Fruit fly (Drosophila melanogaster) whole organism, embryonic: Measurements from ENCODE around the gene CG2772.

Source experiments
- Adf1 ChIP-seq: fragments of 200-800 bp; sonication (Bioruptor generic); IDR thresholded peaks from 2 replicates; pipeline ENCODE4 v1.3.6; 2022; ENCODE audit warnings: missing biosample characterization, missing genetic modification characterization
- CG10321 ChIP-seq: fragments of 200-800 bp; sonication (Bioruptor generic); IDR thresholded peaks from 2 replicates; pipeline ENCODE4 v1.3.6; 2022; ENCODE audit warnings: missing biosample characterization, missing genetic modification characterization
- CG11456 ChIP-seq: fragments of 200-800 bp; sonication (Bioruptor generic); IDR thresholded peaks from 3 replicates; pipeline ENCODE4 v1.3.6; 2022; ENCODE audit warnings: missing biosample characterization, missing genetic modification characterization
- CG15269 ChIP-seq: fragments of 200-800 bp; sonication (Bioruptor generic); optimal IDR thresholded peaks from 2 replicates; lab custom pipeline; 2018; ENCODE audit warnings: missing biosample characterization, mild to moderate bottlenecking, missing genetic modification characterization, moderate library complexity
- CG1647 ChIP-seq: fragments of 200-800 bp; sonication (Bioruptor generic); optimal IDR thresholded peaks from 3 replicates; lab custom pipeline; 2016; ENCODE audit warnings: missing biosample characterization, missing genetic modification characterization
- CG17328 ChIP-seq: fragments of 200-800 bp; sonication (Bioruptor generic); IDR thresholded peaks from 2 replicates; pipeline ENCODE4 v1.3.6; 2022; ENCODE audit warnings: missing biosample characterization, missing genetic modification characterization
- CG17361 ChIP-seq: fragments of 200-800 bp; sonication (Bioruptor generic); IDR thresholded peaks from 3 replicates; pipeline ENCODE4 v1.3.6; 2022; ENCODE audit warnings: missing biosample characterization, missing genetic modification characterization
- CG2129 ChIP-seq: fragments of 200-800 bp; sonication (Bioruptor generic); IDR thresholded peaks from 2 replicates; pipeline ENCODE4 v1.3.6; 2022; ENCODE audit warnings: missing biosample characterization, missing genetic modification characterization; ENCODE audit not compliant: partially characterized antibody
- CG6791 ChIP-seq: fragments of 200-800 bp; sonication (Bioruptor generic); IDR thresholded peaks from 3 replicates; pipeline ENCODE4 v1.3.6; 2022; ENCODE audit warnings: missing biosample characterization, missing genetic modification characterization; ENCODE audit not compliant: partially characterized antibody
- CG6813 ChIP-seq: fragments of 200-800 bp; sonication (Bioruptor generic); optimal IDR thresholded peaks from 2 replicates; lab custom pipeline; 2017; ENCODE audit warnings: missing biosample characterization, missing genetic modification characterization, mild to moderate bottlenecking, moderate library complexity, missing genetic modification reagents
- CG7839 ChIP-seq: fragments of 200-800 bp; sonication (Bioruptor generic); optimal IDR thresholded peaks from 3 replicates; lab custom pipeline; 2018; ENCODE audit warnings: missing biosample characterization, mild to moderate bottlenecking, missing genetic modification characterization, moderate library complexity
- CG7928 ChIP-seq: fragments of 200-800 bp; sonication (Bioruptor generic); optimal IDR thresholded peaks from 2 replicates; lab custom pipeline; 2017; ENCODE audit warnings: missing biosample characterization, mild to moderate bottlenecking, missing genetic modification characterization
- CG8765 ChIP-seq: fragments of 200-800 bp; sonication (Bioruptor generic); IDR thresholded peaks from 2 replicates; pipeline ENCODE4 v1.3.6; 2022; ENCODE audit warnings: missing biosample characterization, missing genetic modification characterization
- CoRest ChIP-seq: fragments of 200-800 bp; sonication (Bioruptor generic); optimal IDR thresholded peaks from 3 replicates; lab custom pipeline; 2018; ENCODE audit warnings: missing biosample characterization, mild to moderate bottlenecking, missing genetic modification characterization, moderate library complexity
- D19A ChIP-seq: fragments of 200-800 bp; optimal IDR thresholded peaks from 3 replicates; lab custom pipeline; 2019; ENCODE audit warnings: missing biosample characterization, mild to moderate bottlenecking, missing genetic modification characterization, moderate library complexity
- Dip2 ChIP-seq: fragments of 200-800 bp; sonication (Bioruptor generic); IDR thresholded peaks from 2 replicates; pipeline ENCODE4 v1.3.6; 2022; ENCODE audit warnings: missing biosample characterization, missing genetic modification characterization
- Drgx ChIP-seq: fragments of 200-800 bp; sonication (Bioruptor generic); IDR thresholded peaks from 2 replicates; pipeline ENCODE4 v1.3.6; 2022; ENCODE audit warnings: missing biosample characterization, missing genetic modification characterization
- ERR ChIP-seq: fragments of 200-800 bp; sonication (Bioruptor generic); optimal IDR thresholded peaks from 2 replicates; lab custom pipeline; 2016; ENCODE audit warnings: missing biosample characterization, missing genetic modification characterization
- Fer2 ChIP-seq: fragments of 200-800 bp; sonication (Bioruptor generic); optimal IDR thresholded peaks from 2 replicates; lab custom pipeline; 2018; ENCODE audit warnings: missing biosample characterization, mild to moderate bottlenecking, missing genetic modification characterization, moderate library complexity
- HLHmδ ChIP-seq: fragments of 200-800 bp; sonication (Bioruptor generic); optimal IDR thresholded peaks from 2 replicates; lab custom pipeline; 2018; ENCODE audit warnings: missing biosample characterization, mild to moderate bottlenecking, missing genetic modification characterization, moderate library complexity
- Hey ChIP-seq: fragments of 200-800 bp; sonication (Bioruptor generic); optimal IDR thresholded peaks from 3 replicates; lab custom pipeline; 2018; ENCODE audit warnings: missing biosample characterization, mild to moderate bottlenecking, missing genetic modification characterization
- Poxn ChIP-seq: fragments of 200-800 bp; sonication (Bioruptor generic); IDR thresholded peaks from 2 replicates; pipeline ENCODE4 v1.3.6; 2022; ENCODE audit warnings: missing biosample characterization, missing genetic modification characterization
- Rfx ChIP-seq: fragments of 200-800 bp; sonication (Bioruptor generic); IDR thresholded peaks from 2 replicates; pipeline ENCODE4 v1.3.6; 2022; ENCODE audit warnings: missing biosample characterization, missing genetic modification characterization
- bbx ChIP-seq: fragments of 200-800 bp; sonication (Bioruptor generic); IDR thresholded peaks from 2 replicates; pipeline ENCODE4 v1.3.6; 2022; ENCODE audit warnings: missing biosample characterization, missing genetic modification characterization; ENCODE audit not compliant: partially characterized antibody
- bcd ChIP-seq: fragments of 200-800 bp; sonication (Bioruptor generic); optimal IDR thresholded peaks from 2 replicates; lab custom pipeline; 2017; ENCODE audit warnings: missing biosample characterization, mild to moderate bottlenecking, missing genetic modification characterization
- cato ChIP-seq: fragments of 200-800 bp; sonication (Bioruptor generic); optimal IDR thresholded peaks from 2 replicates; lab custom pipeline; 2016; ENCODE audit warnings: missing biosample characterization, missing genetic modification characterization, borderline replicate concordance
- cg ChIP-seq: fragments of 200-800 bp; sonication (Bioruptor generic); optimal IDR thresholded peaks from 3 replicates; lab custom pipeline; 2019; ENCODE audit warnings: missing biosample characterization, mild to moderate bottlenecking, missing genetic modification characterization, moderate library complexity
- dm ChIP-seq: fragments of 200-800 bp; sonication (Bioruptor generic); optimal IDR thresholded peaks from 3 replicates; lab custom pipeline; 2016; ENCODE audit warnings: missing biosample characterization, missing genetic modification characterization
- ewg ChIP-seq: fragments of 200-800 bp; sonication (Bioruptor generic); optimal IDR thresholded peaks from 3 replicates; lab custom pipeline; 2017; ENCODE audit warnings: mild to moderate bottlenecking, missing biosample characterization, missing genetic modification reagents, missing genetic modification characterization
- fd64A ChIP-seq: fragments of 200-800 bp; sonication (Bioruptor generic); optimal IDR thresholded peaks from 3 replicates; lab custom pipeline; 2018; ENCODE audit warnings: missing biosample characterization, mild to moderate bottlenecking, missing genetic modification characterization
- ftz-f1 ChIP-seq: fragments of 200-800 bp; sonication (Bioruptor generic); optimal IDR thresholded peaks from 2 replicates; lab custom pipeline; 2016; ENCODE audit warnings: missing biosample characterization, missing genetic modification characterization
- gsb ChIP-seq: fragments of 200-800 bp; sonication (Bioruptor generic); IDR thresholded peaks from 2 replicates; pipeline ENCODE4 v1.3.6; 2022; ENCODE audit warnings: missing biosample characterization, missing genetic modification characterization
- ken ChIP-seq: fragments of 200-800 bp; sonication (Bioruptor generic); IDR thresholded peaks from 3 replicates; pipeline ENCODE4 v1.3.6; 2022; ENCODE audit warnings: missing biosample characterization, missing genetic modification characterization
- knrl ChIP-seq: fragments of 200-800 bp; sonication (Bioruptor generic); IDR thresholded peaks from 3 replicates; pipeline ENCODE4 v1.3.6; 2022; ENCODE audit warnings: missing biosample characterization, missing genetic modification characterization; ENCODE audit not compliant: partially characterized antibody
- nerfin-2 ChIP-seq: fragments of 200-800 bp; sonication (Bioruptor generic); IDR thresholded peaks from 2 replicates; pipeline ENCODE4 v1.3.6; 2022; ENCODE audit warnings: missing biosample characterization, missing genetic modification characterization; ENCODE audit not compliant: partially characterized antibody
- pan ChIP-seq, 4 experiments: fragments of >200 bp in 3 of 4; fragments of 200-800 bp in 1 of 4; sonication (Bioruptor generic) in 1 of 4; optimal IDR thresholded peaks in 3 of 4; IDR thresholded peaks in 1 of 4; 2 replicates each; pipeline versions ENCODE4 v1.3.6 to Lab custom; 2017 to 2022; ENCODE audit warnings: missing biosample characterization in 2 of 4, missing genetic modification characterization in 2 of 4, mixed read lengths in 1 of 4
- pb ChIP-seq: fragments of 200-800 bp; sonication (Bioruptor generic); optimal IDR thresholded peaks from 3 replicates; lab custom pipeline; 2016; ENCODE audit warnings: missing biosample characterization, missing genetic modification characterization
- row ChIP-seq: fragments of 200-800 bp; sonication (Bioruptor generic); IDR thresholded peaks from 3 replicates; pipeline ENCODE4 v1.3.6; 2022; ENCODE audit warnings: missing biosample characterization, missing genetic modification characterization
- run ChIP-seq: fragments of 200-800 bp; sonication (Bioruptor generic); optimal IDR thresholded peaks from 3 replicates; lab custom pipeline; 2018; ENCODE audit warnings: missing biosample characterization, mild to moderate bottlenecking, missing genetic modification characterization
- scrt ChIP-seq: fragments of 200-800 bp; sonication (Bioruptor generic); optimal IDR thresholded peaks from 2 replicates; lab custom pipeline; 2018; ENCODE audit warnings: missing biosample characterization, mild to moderate bottlenecking, missing genetic modification characterization, moderate library complexity
- sisA ChIP-seq: fragments of 200-800 bp; sonication (Bioruptor generic); IDR thresholded peaks from 2 replicates; pipeline ENCODE4 v1.3.6; 2022; ENCODE audit warnings: missing biosample characterization, missing genetic modification characterization
- sug ChIP-seq: fragments of 200-800 bp; optimal IDR thresholded peaks from 2 replicates; lab custom pipeline; 2019; ENCODE audit warnings: missing biosample characterization, mild to moderate bottlenecking, missing genetic modification characterization, moderate library complexity
- tin ChIP-seq: fragments of 200-800 bp; sonication (Bioruptor generic); optimal IDR thresholded peaks from 3 replicates; lab custom pipeline; 2016; ENCODE audit warnings: missing biosample characterization, missing genetic modification characterization
- vfl ChIP-seq: fragments of 200-800 bp; sonication (Bioruptor generic); optimal IDR thresholded peaks from 2 replicates; lab custom pipeline; 2016; ENCODE audit warnings: missing biosample characterization, missing genetic modification characterization
- vvl ChIP-seq: fragments of 200-800 bp; sonication (Bioruptor generic); IDR thresholded peaks from 2 replicates; pipeline ENCODE4 v1.3.6; 2022; ENCODE audit warnings: missing biosample characterization, missing genetic modification characterization
- wor ChIP-seq: fragments of 200-800 bp; sonication (Bioruptor generic); IDR thresholded peaks from 2 replicates; pipeline ENCODE4 v1.3.6; 2022; ENCODE audit warnings: missing biosample characterization, missing genetic modification characterization
- zf30C ChIP-seq: fragments of 200-800 bp; sonication (Bioruptor generic); optimal IDR thresholded peaks from 3 replicates; lab custom pipeline; 2018; ENCODE audit warnings: missing biosample characterization, mild to moderate bottlenecking, missing genetic modification characterization

The CG2772 gene

dm6 chr2L:3478034-3478880, 32.5 kb downstream of the CG2772 start, which contains the start of gene Thor (continued):
- peak; percentile 31; the same call in 1 of the 2 replicates for TF ChIP-seq Poxn (GFP tag; lab: Robert Waterston, UW)
- TF ChIP-seq CG8765 (GFP tag; lab: Robert Waterston, UW) = no peak
- TF ChIP-seq gsb = peak; percentile 68
- TF ChIP-seq tin (GFP tag; lab: Kevin White, UChicago) = peak; percentile 51
- peak; percentile 59 for TF ChIP-seq CG15269
- peak; percentile 87 for TF ChIP-seq vvl (GFP tag; lab: Robert Waterston, UW)
- peak; percentile 75 for TF ChIP-seq pb (GFP tag; lab: Kevin White, UChicago)
- peak; percentile 97 for TF ChIP-seq HLHmδ (GFP tag; lab: Kevin White, UChicago)
- 0 out of 3 replicates have a peak, but pooled peaks have one; percentile 24 for TF ChIP-seq CG17361 (GFP tag; lab: Robert Waterston, UW)
- peak; percentile 75 for TF ChIP-seq CG17328 (GFP tag; lab: Robert Waterston, UW)
- peak; percentile 77 for TF ChIP-seq sug (tag; lab: Kevin White, UChicago)
- TF ChIP-seq run (tag; lab: Kevin White, UChicago) = no peak
- TF ChIP-seq vfl (GFP tag; lab: Kevin White, UChicago) = peak; percentile 59
- peak; percentile 42 for TF ChIP-seq ewg (GFP tag; lab: Kevin White, UChicago)
- TF ChIP-seq Adf1 (GFP tag; lab: Robert Waterston, UW) = peak; percentile 55; the same call in 1 of the 2 replicates
- peak; percentile 70; the same call in 2 of the 3 replicates for TF ChIP-seq CG6791 (GFP tag; lab: Robert Waterston, UW)
- TF ChIP-seq CG11456 (GFP tag; lab: Robert Waterston, UW) = peak; percentile 86
- peak; percentile 75; the same call in 2 of the 3 replicates for TF ChIP-seq ken
- TF ChIP-seq knrl (GFP tag; lab: Robert Waterston, UW) = peak; percentile 26; the same call in 1 of the 3 replicates
- peak; percentile 77 for TF ChIP-seq ERR
- peak; percentile 58 for TF ChIP-seq ftz-f1 (GFP tag; lab: Kevin White, UChicago)
- TF ChIP-seq Fer2 (tag; lab: Kevin White, UChicago) = no peak
- peak; percentile 45 for TF ChIP-seq D19A
- TF ChIP-seq CG2129 = no peak
- peak; percentile 76 for TF ChIP-seq CG6813 (GFP tag; lab: Kevin White, UChicago)
- TF ChIP-seq Drgx (GFP tag; lab: Robert Waterston, UW) = peak; percentile 67
- TF ChIP-seq CoRest (tag; lab: Kevin White, UChicago) = no peak
- no peak for TF ChIP-seq CG7928 (GFP tag; lab: Kevin White, UChicago)
- no peak for TF ChIP-seq pan (optimal IDR thresholded peaks at IDR 0.05; lab: Kevin White, UChicago)
- peak in 1 of 2 experiments; percentile 57 for TF ChIP-seq pan (GFP tag; optimal IDR thresholded peaks at IDR 0.05 in 1 of 2, IDR thresholded peaks at IDR 0.05 in 1 of 2)
- peak; percentile 75 for TF ChIP-seq Hey (tag; lab: Kevin White, UChicago)
- no peak for TF ChIP-seq cato (GFP tag; lab: Kevin White, UChicago)
- TF ChIP-seq bbx (GFP tag; lab: Robert Waterston, UW) = peak; percentile 78
- peak; percentile 58 for TF ChIP-seq CG10321 (GFP tag; lab: Robert Waterston, UW)
- peak; percentile 61 for TF ChIP-seq CG7839 (tag; lab: Kevin White, UChicago)
- TF ChIP-seq Dip2 (GFP tag; lab: Robert Waterston, UW) = no peak
- peak; percentile 45 for TF ChIP-seq sisA (GFP tag; lab: Robert Waterston, UW)
- peak; percentile 69 for TF ChIP-seq CG1647 (GFP tag; lab: Kevin White, UChicago)
- peak; percentile 48 for TF ChIP-seq scrt (GFP tag; lab: Kevin White, UChicago)
- TF ChIP-seq Rfx (GFP tag; lab: Robert Waterston, UW) = peak; percentile 74; the same call in 1 of the 2 replicates
- TF ChIP-seq row = peak; percentile 56
- no peak for TF ChIP-seq wor
- TF ChIP-seq dm = peak; percentile 56
- no peak for TF ChIP-seq nerfin-2 (GFP tag; lab: Robert Waterston, UW)
- TF ChIP-seq zf30C (GFP tag; lab: Kevin White, UChicago) = peak; percentile 29
- peak; percentile 64 for TF ChIP-seq fd64A
- peak; percentile 77 for TF ChIP-seq bcd (GFP tag; lab: Kevin White, UChicago)
- peak; percentile 19 for TF ChIP-seq cg
